Fruit fly (Drosophila melanogaster) whole organism, embryonic: ENCODE results near the gene SamDC.

Source experiments
- Aef1 ChIP-seq: fragments of 200-800 bp; sonication (Bioruptor generic); IDR thresholded peaks from 3 replicates; pipeline ENCODE4 v1.3.6; 2022; ENCODE audit warnings: missing biosample characterization, missing genetic modification characterization
- Atf6 ChIP-seq: fragments of 200-800 bp; sonication (Bioruptor generic); IDR thresholded peaks from 2 replicates; pipeline ENCODE4 v1.3.6; 2022; ENCODE audit warnings: missing biosample characterization, missing genetic modification characterization
- CG10147 ChIP-seq: fragments of 200-800 bp; sonication (Bioruptor generic); optimal IDR thresholded peaks from 2 replicates; lab custom pipeline; 2019; ENCODE audit warnings: missing biosample characterization, mild to moderate bottlenecking, missing genetic modification characterization, moderate library complexity
- CG10959 ChIP-seq: fragments of 200-800 bp; sonication (Bioruptor generic); IDR thresholded peaks from 2 replicates; pipeline ENCODE4 v1.3.6; 2022; ENCODE audit warnings: missing biosample characterization, missing genetic modification characterization
- CG11504 ChIP-seq: fragments of 200-800 bp; sonication (Bioruptor generic); optimal IDR thresholded peaks from 3 replicates; lab custom pipeline; 2019; ENCODE audit warnings: missing biosample characterization, mild to moderate bottlenecking, missing genetic modification characterization, moderate library complexity
- CG12219 ChIP-seq: fragments of 200-800 bp; sonication (Bioruptor generic); optimal IDR thresholded peaks from 3 replicates; lab custom pipeline; 2018; ENCODE audit warnings: missing biosample characterization, mild to moderate bottlenecking, missing genetic modification characterization
- CG12236 ChIP-seq: fragments of 200-800 bp; sonication (Bioruptor generic); optimal IDR thresholded peaks from 2 replicates; lab custom pipeline; 2016; ENCODE audit warnings: missing biosample characterization, missing genetic modification characterization
- CG15601 ChIP-seq: fragments of 200-800 bp; sonication (Bioruptor generic); optimal IDR thresholded peaks from 3 replicates; lab custom pipeline; 2019; ENCODE audit warnings: missing biosample characterization, mild to moderate bottlenecking, missing genetic modification characterization, moderate library complexity
- CG15696 ChIP-seq: fragments of 200-800 bp; sonication (Bioruptor generic); optimal IDR thresholded peaks from 2 replicates; lab custom pipeline; 2019; ENCODE audit warnings: missing biosample characterization, mild to moderate bottlenecking, missing genetic modification characterization, moderate library complexity
- CG2129 ChIP-seq: fragments of 200-800 bp; sonication (Bioruptor generic); IDR thresholded peaks from 2 replicates; pipeline ENCODE4 v1.3.6; 2022; ENCODE audit warnings: missing biosample characterization, missing genetic modification characterization; ENCODE audit not compliant: partially characterized antibody
- CG2678 ChIP-seq: fragments of 200-800 bp; sonication (Bioruptor generic); optimal IDR thresholded peaks from 3 replicates; lab custom pipeline; 2019; ENCODE audit warnings: missing biosample characterization, mild to moderate bottlenecking, missing genetic modification characterization, moderate library complexity
- CG2875 ChIP-seq: fragments of 200-800 bp; sonication (Bioruptor generic); optimal IDR thresholded peaks from 2 replicates; lab custom pipeline; 2017; ENCODE audit warnings: missing biosample characterization, mild to moderate bottlenecking, missing genetic modification characterization, missing genetic modification reagents
- CG3407 ChIP-seq: fragments of 200-800 bp; sonication (Bioruptor generic); optimal IDR thresholded peaks from 2 replicates; lab custom pipeline; 2018; ENCODE audit warnings: missing biosample characterization, mild to moderate bottlenecking, missing genetic modification characterization
- CG4282 ChIP-seq: fragments of 200-800 bp; sonication (Bioruptor generic); optimal IDR thresholded peaks from 2 replicates; lab custom pipeline; 2016; ENCODE audit warnings: missing biosample characterization, missing genetic modification characterization
- CG4730 ChIP-seq: fragments of 200-800 bp; sonication (Bioruptor generic); IDR thresholded peaks from 2 replicates; pipeline ENCODE4 v1.3.6; 2022; ENCODE audit warnings: missing biosample characterization, missing genetic modification characterization
- CG6765 ChIP-seq: fragments of 200-800 bp; sonication (Bioruptor generic); optimal IDR thresholded peaks from 3 replicates; lab custom pipeline; 2017; ENCODE audit warnings: missing biosample characterization, mild to moderate bottlenecking, missing genetic modification characterization
- CG7357 ChIP-seq: fragments of 200-800 bp; sonication (Bioruptor generic); IDR thresholded peaks from 3 replicates; pipeline ENCODE4 v1.3.6; 2022; ENCODE audit warnings: missing biosample characterization, missing genetic modification characterization
- CG7556 ChIP-seq: fragments of 200-800 bp; sonication (Bioruptor generic); optimal IDR thresholded peaks from 2 replicates; lab custom pipeline; 2017; ENCODE audit warnings: missing biosample characterization, mild to moderate bottlenecking, missing genetic modification characterization
- CG7786 ChIP-seq: fragments of 200-800 bp; sonication (Bioruptor generic); optimal IDR thresholded peaks from 2 replicates; lab custom pipeline; 2016; ENCODE audit warnings: missing biosample characterization, missing genetic modification characterization
- CG7839 ChIP-seq: fragments of 200-800 bp; sonication (Bioruptor generic); optimal IDR thresholded peaks from 3 replicates; lab custom pipeline; 2018; ENCODE audit warnings: missing biosample characterization, mild to moderate bottlenecking, missing genetic modification characterization, moderate library complexity
- CG9727 ChIP-seq: fragments of 200-800 bp; sonication (Bioruptor generic); optimal IDR thresholded peaks from 3 replicates; lab custom pipeline; 2017; ENCODE audit warnings: missing biosample characterization, mild to moderate bottlenecking, missing genetic modification characterization
- Camta ChIP-seq: fragments of 200-800 bp; sonication (Bioruptor generic); optimal IDR thresholded peaks from 2 replicates; lab custom pipeline; 2016; ENCODE audit warnings: missing biosample characterization, missing genetic modification characterization
- Dek ChIP-seq: fragments of 200-800 bp; sonication (Bioruptor generic); optimal IDR thresholded peaks from 3 replicates; lab custom pipeline; 2019; ENCODE audit warnings: missing biosample characterization, mild to moderate bottlenecking, missing genetic modification characterization, moderate library complexity
- Doc3 ChIP-seq: fragments of 200-800 bp; sonication (Bioruptor generic); IDR thresholded peaks from 3 replicates; pipeline ENCODE4 v1.3.6; 2022; ENCODE audit warnings: missing biosample characterization, missing genetic modification characterization; ENCODE audit not compliant: partially characterized antibody
- E2f1 ChIP-seq: fragments of 200-800 bp; sonication (Bioruptor generic); IDR thresholded peaks from 2 replicates; pipeline ENCODE4 v1.3.6; 2022; ENCODE audit warnings: missing biosample characterization, missing genetic modification characterization
- H15 ChIP-seq: fragments of 200-800 bp; sonication (Bioruptor generic); IDR thresholded peaks from 3 replicates; pipeline ENCODE4 v1.3.6; 2022; ENCODE audit warnings: missing biosample characterization, missing genetic modification characterization
- HLH3B ChIP-seq: fragments of 200-800 bp; sonication (Bioruptor generic); IDR thresholded peaks from 2 replicates; pipeline ENCODE4 v1.3.6; 2022; ENCODE audit warnings: missing biosample characterization, missing genetic modification characterization
- Hey ChIP-seq: fragments of 200-800 bp; sonication (Bioruptor generic); optimal IDR thresholded peaks from 3 replicates; lab custom pipeline; 2018; ENCODE audit warnings: missing biosample characterization, mild to moderate bottlenecking, missing genetic modification characterization
- Hmr ChIP-seq: fragments of 200-800 bp; sonication (Bioruptor generic); optimal IDR thresholded peaks from 3 replicates; lab custom pipeline; 2017; ENCODE audit warnings: mild to moderate bottlenecking, missing biosample characterization, missing genetic modification reagents, missing genetic modification characterization
- Hr78 ChIP-seq, 2 experiments: fragments of 200-800 bp in 1 of 2; fragments of >200 bp in 1 of 2; sonication (Bioruptor generic) in 1 of 2; optimal IDR thresholded peaks; 2 replicates each; lab custom pipeline; 2017 to 2019; ENCODE audit warnings: missing biosample characterization in 2 of 2, missing genetic modification characterization in 2 of 2, mild to moderate bottlenecking in 1 of 2, moderate library complexity in 1 of 2
- Med ChIP-seq: fragments of 200-800 bp; sonication (Bioruptor generic); peaks from one replicate; lab custom pipeline; 2016; ENCODE audit warnings: missing biosample characterization, missing genetic modification characterization, mild to moderate bottlenecking, inconsistent platforms, moderate library complexity
- Oli ChIP-seq: fragments of 200-800 bp; sonication (Bioruptor generic); optimal IDR thresholded peaks from 2 replicates; lab custom pipeline; 2018; ENCODE audit warnings: missing biosample characterization, mild to moderate bottlenecking, missing genetic modification characterization, moderate library complexity
- PHDP ChIP-seq: fragments of 200-800 bp; sonication (Bioruptor generic); optimal IDR thresholded peaks from 3 replicates; lab custom pipeline; 2018; ENCODE audit warnings: missing biosample characterization, mild to moderate bottlenecking, missing genetic modification characterization, moderate library complexity
- Rfx ChIP-seq: fragments of 200-800 bp; sonication (Bioruptor generic); IDR thresholded peaks from 2 replicates; pipeline ENCODE4 v1.3.6; 2022; ENCODE audit warnings: missing biosample characterization, missing genetic modification characterization
- TFAM ChIP-seq: fragments of 200-800 bp; sonication (Bioruptor generic); optimal IDR thresholded peaks from 2 replicates; lab custom pipeline; 2017; ENCODE audit warnings: missing biosample characterization, missing genetic modification characterization, inconsistent platforms
- corto ChIP-seq: fragments of 200-800 bp; sonication (Bioruptor generic); optimal IDR thresholded peaks from 2 replicates; lab custom pipeline; 2016; ENCODE audit warnings: missing biosample characterization, mild to moderate bottlenecking, missing genetic modification characterization, moderate library complexity
- fd96Cb ChIP-seq: fragments of 200-800 bp; sonication (Bioruptor generic); optimal IDR thresholded peaks from 2 replicates; lab custom pipeline; 2018; ENCODE audit warnings: missing biosample characterization, mild to moderate bottlenecking, missing genetic modification characterization, moderate library complexity
- grau ChIP-seq: fragments of 200-800 bp; optimal IDR thresholded peaks from 3 replicates; lab custom pipeline; 2019; ENCODE audit warnings: missing biosample characterization, mild to moderate bottlenecking, missing genetic modification characterization, moderate library complexity
- ken ChIP-seq: fragments of 200-800 bp; sonication (Bioruptor generic); IDR thresholded peaks from 3 replicates; pipeline ENCODE4 v1.3.6; 2022; ENCODE audit warnings: missing biosample characterization, missing genetic modification characterization
- kni ChIP-seq: fragments of 200-800 bp; sonication (Bioruptor generic); optimal IDR thresholded peaks from 3 replicates; lab custom pipeline; 2017; ENCODE audit warnings: mild to moderate bottlenecking, missing biosample characterization, missing genetic modification reagents, missing genetic modification characterization
- nerfin-1 ChIP-seq: fragments of 200-800 bp; sonication (Bioruptor generic); optimal IDR thresholded peaks from 3 replicates; lab custom pipeline; 2019; ENCODE audit warnings: missing biosample characterization, mild to moderate bottlenecking, missing genetic modification characterization, moderate library complexity
- pita ChIP-seq: fragments of 200-800 bp; sonication (Bioruptor generic); optimal IDR thresholded peaks from 2 replicates; lab custom pipeline; 2017; ENCODE audit warnings: missing biosample characterization, mild to moderate bottlenecking, missing genetic modification characterization
- pnt ChIP-seq: fragments of 200-800 bp; sonication (Bioruptor generic); optimal IDR thresholded peaks from 3 replicates; lab custom pipeline; 2016; ENCODE audit warnings: missing biosample characterization, missing genetic modification characterization
- salm ChIP-seq: fragments of 200-800 bp; sonication (Bioruptor generic); optimal IDR thresholded peaks from 2 replicates; lab custom pipeline; 2018; ENCODE audit warnings: missing biosample characterization, mild to moderate bottlenecking, missing genetic modification characterization
- toy ChIP-seq: fragments of 200-800 bp; sonication (Bioruptor generic); IDR thresholded peaks from 2 replicates; pipeline ENCODE4 v1.3.6; 2022; ENCODE audit warnings: missing biosample characterization, missing genetic modification characterization
- ttk ChIP-seq: fragments of 200-800 bp; sonication (Bioruptor generic); IDR thresholded peaks from 2 replicates; pipeline ENCODE4 v2.1.2; 2022; ENCODE audit warnings: missing biosample characterization, missing genetic modification characterization
- tx ChIP-seq: fragments of 200-800 bp; sonication (Bioruptor generic); optimal IDR thresholded peaks from 2 replicates; lab custom pipeline; 2016; ENCODE audit warnings: missing biosample characterization, missing genetic modification characterization
- unc-4 ChIP-seq: fragments of 200-800 bp; sonication (Bioruptor generic); IDR thresholded peaks from 2 replicates; pipeline ENCODE4 v1.3.6; 2022; ENCODE audit warnings: missing biosample characterization, missing genetic modification characterization; ENCODE audit not compliant: partially characterized antibody
- vvl ChIP-seq: fragments of 200-800 bp; sonication (Bioruptor generic); IDR thresholded peaks from 2 replicates; pipeline ENCODE4 v1.3.6; 2022; ENCODE audit warnings: missing biosample characterization, missing genetic modification characterization
- wor ChIP-seq: fragments of 200-800 bp; sonication (Bioruptor generic); IDR thresholded peaks from 2 replicates; pipeline ENCODE4 v1.3.6; 2022; ENCODE audit warnings: missing biosample characterization, missing genetic modification characterization
- yki ChIP-seq: fragments of >200 bp; optimal IDR thresholded peaks from 3 replicates; lab custom pipeline; 2018

The SamDC gene

dm6 chr2L:10351130-10351529 is 11.9 kb downstream of the SamDC start (continued):
- TF ChIP-seq Dek (tag; lab: Kevin White, UChicago), result no peak
- TF ChIP-seq nerfin-1 (tag; lab: Kevin White, UChicago), result peak; percentile 20
- TF ChIP-seq Hmr, result no peak
- TF ChIP-seq TFAM (GFP tag; lab: Kevin White, UChicago), result no peak
- TF ChIP-seq corto (GFP tag; lab: Kevin White, UChicago), result no peak
- TF ChIP-seq CG7786 (GFP tag; lab: Kevin White, UChicago), result no peak
- no peak for TF ChIP-seq grau
- TF ChIP-seq pita, result no peak
- TF ChIP-seq vvl (GFP tag; lab: Robert Waterston, UW), result no peak
- no peak for TF ChIP-seq CG6765 (GFP tag; lab: Kevin White, UChicago)
- TF ChIP-seq toy (GFP tag; lab: Robert Waterston, UW), result no peak
- peak; percentile 36 for TF ChIP-seq CG15601
- TF ChIP-seq CG2875 (GFP tag; lab: Kevin White, UChicago), result peak; percentile 18
- TF ChIP-seq Doc3 (GFP tag; lab: Robert Waterston, UW), result no peak
- peak; percentile 25 for TF ChIP-seq Oli
- 0 out of 2 replicates have a peak, but pooled peaks have one; percentile 9 for TF ChIP-seq CG4730 (GFP tag; lab: Robert Waterston, UW)
- TF ChIP-seq CG15696 (tag; lab: Kevin White, UChicago), result peak; percentile 8
- TF ChIP-seq H15 (GFP tag; lab: Robert Waterston, UW), result no peak
- peak; percentile 61 for TF ChIP-seq Med (GFP tag; lab: Kevin White, UChicago)
- TF ChIP-seq CG7839 (tag; lab: Kevin White, UChicago), result no peak
- no peak for TF ChIP-seq CG10959
- TF ChIP-seq pnt, result peak; percentile 2
- no peak for TF ChIP-seq Hr78 (GFP tag; optimal IDR thresholded peaks at IDR 0.05; lab: Kevin White, UChicago)
- no peak for TF ChIP-seq PHDP (tag; lab: Kevin White, UChicago)
- TF ChIP-seq CG4282, result no peak
- TF ChIP-seq CG9727 (GFP tag; lab: Kevin White, UChicago), result no peak
- TF ChIP-seq CG12219 (GFP tag; lab: Kevin White, UChicago), result peak; percentile 29
- peak; percentile 71 for TF ChIP-seq CG11504 (tag; lab: Kevin White, UChicago)
- TF ChIP-seq unc-4 (GFP tag; lab: Robert Waterston, UW), result no peak
- TF ChIP-seq Atf6, result no peak
- no peak for TF ChIP-seq ken
- no peak for TF ChIP-seq wor (GFP tag; lab: Robert Waterston, UW)
- no peak for TF ChIP-seq Hey (tag; lab: Kevin White, UChicago)
- TF ChIP-seq fd96Cb (tag; lab: Kevin White, UChicago), result peak; percentile 7
- TF ChIP-seq CG7556 (GFP tag; lab: Kevin White, UChicago), result no peak
- TF ChIP-seq CG3407 (GFP tag; lab: Kevin White, UChicago), result no peak
- no peak for TF ChIP-seq CG12236 (GFP tag; lab: Kevin White, UChicago)
- TF ChIP-seq Camta, result no peak
- TF ChIP-seq salm (tag; lab: Kevin White, UChicago), result no peak
- TF ChIP-seq E2f1 (GFP tag; lab: Robert Waterston, UW), result no peak
- no peak for TF ChIP-seq CG10147 (GFP tag; lab: Kevin White, UChicago)
- TF ChIP-seq HLH3B (GFP tag; lab: Robert Waterston, UW), result no peak
- no peak for TF ChIP-seq yki (lab: Kevin White, UChicago)
- TF ChIP-seq CG2129 (GFP tag; lab: Robert Waterston, UW), result no peak
- no peak for TF ChIP-seq CG2678
- no peak for TF ChIP-seq Rfx (GFP tag; lab: Robert Waterston, UW)
- TF ChIP-seq kni (GFP tag; lab: Kevin White, UChicago), result no peak
- no peak for TF ChIP-seq Aef1 (GFP tag; lab: Robert Waterston, UW)
- 0 out of 3 replicates have a peak, but pooled peaks have one; percentile 17 for TF ChIP-seq CG7357 (GFP tag; lab: Robert Waterston, UW)
- TF ChIP-seq tx (GFP tag; lab: Kevin White, UChicago), result no peak
- no peak for TF ChIP-seq ttk
